Worm (Caenorhabditis elegans) whole organism, midembryonic: ENCODE results near the gene lin-38.

Experiments used
- T22C8.4 ChIP-seq: fragments of 200-800 bp; sonication (Bioruptor generic); IDR thresholded peaks from 2 replicates; pipeline ENCODE4 v1.3.6; 2022; ENCODE audit warnings: missing genetic modification characterization, missing compliant biosample characterization
- cog-1 ChIP-seq: sonication (generic microtip); optimal IDR thresholded peaks from 2 replicates; lab custom pipeline; 2016; ENCODE audit warnings: missing genetic modification characterization, missing compliant biosample characterization
- flt-1 ChIP-seq: fragments of 200-800 bp; sonication (Bioruptor generic); IDR thresholded peaks from 2 replicates; pipeline ENCODE4 v1.3.6; 2022; ENCODE audit warnings: missing genetic modification characterization, missing compliant biosample characterization
- klf-2 ChIP-seq: fragments of 200-800 bp; sonication (Bioruptor generic); conservative IDR thresholded peaks from 2 replicates; pipeline ENCODE4 v1.3.6; 2022; ENCODE audit warnings: missing genetic modification reagents, missing genetic modification characterization, missing compliant biosample characterization
- med-1 ChIP-seq: sonication (generic microtip); optimal IDR thresholded peaks from 2 replicates; lab custom pipeline; 2017; ENCODE audit warnings: missing genetic modification characterization, mild to moderate bottlenecking, missing compliant biosample characterization, antibody characterized with exemption, missing genetic modification reagents; ENCODE audit not compliant: insufficient read depth
- ref-1 ChIP-seq: fragments of 200-800 bp; sonication (Bioruptor generic); conservative IDR thresholded peaks from 2 replicates; pipeline ENCODE4 v1.3.6; 2022; ENCODE audit warnings: missing genetic modification reagents, missing genetic modification characterization, missing compliant biosample characterization
- tab-1 ChIP-seq: fragments of 200-800 bp; sonication (Bioruptor generic); IDR thresholded peaks from 2 replicates; pipeline ENCODE4 v1.3.6; 2022; ENCODE audit warnings: missing genetic modification characterization, missing compliant biosample characterization
- ztf-23 ChIP-seq: fragments of 200-800 bp; sonication (Bioruptor generic); IDR thresholded peaks from 2 replicates; pipeline ENCODE4 v1.3.6; 2022; ENCODE audit warnings: missing genetic modification reagents, missing genetic modification characterization, missing compliant biosample characterization
- ztf-29 ChIP-seq: fragments of 200-800 bp; sonication (Bioruptor generic); IDR thresholded peaks from 2 replicates; pipeline ENCODE4 v1.3.6; 2022; ENCODE audit warnings: missing genetic modification reagents, missing genetic modification characterization, missing compliant biosample characterization

lin-38 gene

ce11 chrII:13613096-13613495, 37.4 kb downstream of the lin-38 start, which contains the start of gene gst-15:
Gene gst-15 (minus strand): TSS chrII:13613196.
- TF ChIP-seq flt-1 (GFP tag; lab: Robert Waterston, UW) = no peak

ce11 chrII:13614516-13614915, 38.8 kb downstream of the lin-38 start:
- TF ChIP-seq ztf-29 (GFP tag; lab: Robert Waterston, UW) (no peak), tab-1 (GFP tag; lab: Robert Waterston, UW) (no peak), ref-1 (no peak), flt-1 (GFP tag; lab: Robert Waterston, UW) (no peak), T22C8.4 (no peak), cog-1 (tag; lab: Kevin White, UChicago) (no peak), med-1 (no peak), ztf-23 (no peak), klf-2 (GFP tag; lab: Robert Waterston, UW) (no peak)

- TF ChIP-seq flt-1 (GFP tag; lab: Robert Waterston, UW) (no peak), med-1 (no peak), klf-2 (GFP tag; lab: Robert Waterston, UW) (no peak), tab-1 (GFP tag; lab: Robert Waterston, UW) (no peak), cog-1 (tag; lab: Kevin White, UChicago) (no peak), ztf-29 (GFP tag; lab: Robert Waterston, UW) (no peak), T22C8.4 (no peak), ref-1 (no peak), ztf-23 (no peak)
Measured at ce11 chrII:13616000-13616399, 40.3 kb downstream of the lin-38 start, which contains the start of gene gst-14. Gene gst-14 (minus strand): TSS chrII:13616100.

ce11 chrII:13617808-13618207, 42.1 kb downstream of the lin-38 start, which contains the start of gene gst-12:
Gene gst-12 (minus strand): TSS chrII:13618061.
- TF ChIP-seq ztf-23 (no peak), med-1 (no peak), ztf-29 (GFP tag; lab: Robert Waterston, UW) (no peak), flt-1 (GFP tag; lab: Robert Waterston, UW) (no peak), ref-1 (no peak), T22C8.4 (no peak), tab-1 (GFP tag; lab: Robert Waterston, UW) (no peak), cog-1 (tag; lab: Kevin White, UChicago) (no peak), klf-2 (GFP tag; lab: Robert Waterston, UW) (no peak)

- no peak for TF ChIP-seq ref-1
Measured at ce11 chrII:13624330-13624729, 48.6 kb downstream of the lin-38 start, which contains the start of gene gst-16. Gene gst-16 (minus strand): TSS chrII:13624440.

ce11 chrII:13627001-13627400, 51.3 kb downstream of the lin-38 start, which contains the start of gene gst-19:
Gene gst-19 (minus strand): TSS chrII:13627145.
- TF ChIP-seq ztf-23 (no peak), T22C8.4 (no peak), med-1 (no peak), ztf-29 (GFP tag; lab: Robert Waterston, UW) (no peak), ref-1 (no peak)

ce11 chrII:13630690-13631089, 55.0 kb downstream of the lin-38 start, which contains the start of the genes gst-17 and gst-18:
Gene gst-17 (minus strand): TSS chrII:13630790.
Gene gst-18 (minus strand): TSS chrII:13630887.
- TF ChIP-seq med-1 (no peak), tab-1 (GFP tag; lab: Robert Waterston, UW) (no peak)

- TF ChIP-seq med-1 (no peak), cog-1 (tag; lab: Kevin White, UChicago) (no peak), klf-2 (GFP tag; lab: Robert Waterston, UW) (no peak), ztf-23 (no peak), flt-1 (GFP tag; lab: Robert Waterston, UW) (no peak), T22C8.4 (no peak), ref-1 (no peak), ztf-29 (GFP tag; lab: Robert Waterston, UW) (no peak), tab-1 (GFP tag; lab: Robert Waterston, UW) (no peak)
Measured at ce11 chrII:13632238-13632637, 56.5 kb downstream of the lin-38 start, which contains the start of gene tag-10. Gene tag-10 (plus strand): TSS chrII:13632584.
